Worm (Caenorhabditis elegans) whole organism, late embryonic: ENCODE data around the gene daf-41.

ENCODE experiments used
- C08G9.2 ChIP-seq: sonication (generic microtip); optimal IDR thresholded peaks from 2 replicates; lab custom pipeline; 2016; ENCODE audit warnings: mild to moderate bottlenecking, missing genetic modification characterization, moderate library complexity, missing compliant biosample characterization
- C38D4.7 ChIP-seq: fragments of 200-800 bp; sonication (Bioruptor generic); optimal IDR thresholded peaks from 2 replicates; lab custom pipeline; 2018; ENCODE audit warnings: mild to moderate bottlenecking, missing genetic modification characterization, moderate library complexity, missing compliant biosample characterization
- F13H6.1 ChIP-seq: sonication (generic microtip); optimal IDR thresholded peaks from 2 replicates; lab custom pipeline; 2016; ENCODE audit warnings: missing genetic modification characterization, missing compliant biosample characterization
- K02D7.2 ChIP-seq: sonication (generic microtip); optimal IDR thresholded peaks from 2 replicates; lab custom pipeline; 2017; ENCODE audit warnings: mild to moderate bottlenecking, missing genetic modification characterization, missing compliant biosample characterization
- K09A11.1 ChIP-seq: sonication (generic microtip); optimal IDR thresholded peaks from 2 replicates; lab custom pipeline; 2017; ENCODE audit warnings: antibody characterized with exemption, mild to moderate bottlenecking, missing genetic modification characterization, missing compliant biosample characterization; ENCODE audit not compliant: insufficient read depth
- Y22D7AL.16 ChIP-seq: sonication (generic microtip); optimal IDR thresholded peaks from 2 replicates; lab custom pipeline; 2016; ENCODE audit warnings: missing genetic modification characterization, missing compliant biosample characterization
- ahr-1 ChIP-seq: sonication (generic microtip); optimal IDR thresholded peaks from 2 replicates; lab custom pipeline; 2016; ENCODE audit warnings: missing genetic modification characterization, missing compliant biosample characterization
- ceh-14 ChIP-seq: sonication (generic microtip); optimal IDR thresholded peaks from 2 replicates; lab custom pipeline; 2016; ENCODE audit warnings: missing genotype, missing genetic modification characterization, missing compliant biosample characterization
- ceh-18 ChIP-seq: sonication (generic microtip); optimal IDR thresholded peaks from 2 replicates; lab custom pipeline; 2016; ENCODE audit warnings: missing genetic modification characterization, missing compliant biosample characterization
- ceh-19 ChIP-seq: fragments of 200-800 bp; sonication (Bioruptor generic); optimal IDR thresholded peaks from 2 replicates; lab custom pipeline; 2018; ENCODE audit warnings: mild to moderate bottlenecking, missing genetic modification characterization, missing compliant biosample characterization
- ceh-2 ChIP-seq: sonication (generic microtip); optimal IDR thresholded peaks from 2 replicates; lab custom pipeline; 2016; ENCODE audit warnings: missing genotype, missing genetic modification characterization, missing compliant biosample characterization
- ceh-22 ChIP-seq: sonication (generic microtip); optimal IDR thresholded peaks from 2 replicates; lab custom pipeline; 2017; ENCODE audit warnings: missing biosample characterization, missing genetic modification characterization
- ceh-24 ChIP-seq: sonication (generic microtip); optimal IDR thresholded peaks from 2 replicates; lab custom pipeline; 2016; ENCODE audit warnings: mild to moderate bottlenecking, missing genetic modification characterization, missing compliant biosample characterization
- ceh-30 ChIP-seq: fragments of 150-350 bp; optimal IDR thresholded peaks from 2 replicates; lab custom pipeline; 2014; ENCODE audit warnings: missing biosample characterization, missing genetic modification characterization
- ceh-31 ChIP-seq: sonication (generic microtip); optimal IDR thresholded peaks from 2 replicates; lab custom pipeline; 2016; ENCODE audit warnings: missing genetic modification characterization, missing compliant biosample characterization
- ceh-34 ChIP-seq: sonication (generic microtip); optimal IDR thresholded peaks from 2 replicates; lab custom pipeline; 2016; ENCODE audit warnings: mild to moderate bottlenecking, missing genetic modification characterization, missing compliant biosample characterization
- ceh-45 ChIP-seq: fragments of 200-800 bp; sonication (Bioruptor generic); IDR thresholded peaks from 2 replicates; pipeline ENCODE4 v1.3.6; 2022; ENCODE audit warnings: missing genetic modification reagents, missing genetic modification characterization, missing compliant biosample characterization
- ceh-48 ChIP-seq: sonication (generic microtip); optimal IDR thresholded peaks from 2 replicates; lab custom pipeline; 2016; ENCODE audit warnings: missing genetic modification characterization, inconsistent platforms, missing compliant biosample characterization
- ceh-6 ChIP-seq: fragments of 200-800 bp; sonication (Bioruptor generic); optimal IDR thresholded peaks from 2 replicates; lab custom pipeline; 2018; ENCODE audit warnings: mild to moderate bottlenecking, missing genetic modification characterization, missing compliant biosample characterization
- elt-2 ChIP-seq: sonication (generic microtip); optimal IDR thresholded peaks from 2 replicates; lab custom pipeline; 2016; ENCODE audit warnings: missing genetic modification reagents, missing genetic modification characterization, missing compliant biosample characterization
- elt-4 ChIP-seq: sonication (generic microtip); optimal IDR thresholded peaks from 2 replicates; lab custom pipeline; 2016; ENCODE audit warnings: missing genetic modification characterization, missing compliant biosample characterization
- eyg-1 ChIP-seq: sonication (generic microtip); optimal IDR thresholded peaks from 2 replicates; lab custom pipeline; 2016; ENCODE audit warnings: missing genotype, missing genetic modification characterization, missing compliant biosample characterization
- fax-1 ChIP-seq: sonication (generic microtip); optimal IDR thresholded peaks from 2 replicates; lab custom pipeline; 2016; ENCODE audit warnings: missing genotype, missing genetic modification characterization, missing compliant biosample characterization
- fkh-10 ChIP-seq: fragments of 150-350 bp; optimal IDR thresholded peaks from 2 replicates; lab custom pipeline; 2014; ENCODE audit warnings: missing biosample characterization, missing genetic modification reagents, missing genetic modification characterization
- fkh-6 ChIP-seq: sonication (generic microtip); optimal IDR thresholded peaks from 2 replicates; lab custom pipeline; 2016; ENCODE audit warnings: missing genetic modification characterization, missing compliant biosample characterization
- gmeb-2 ChIP-seq: sonication (generic microtip); optimal IDR thresholded peaks from 2 replicates; lab custom pipeline; 2016; ENCODE audit warnings: missing genetic modification characterization, inconsistent platforms, missing compliant biosample characterization
- hlh-13 ChIP-seq: fragments of 200-800 bp; sonication (Bioruptor generic); optimal IDR thresholded peaks from 2 replicates; lab custom pipeline; 2018; ENCODE audit warnings: mild to moderate bottlenecking, missing genetic modification characterization, missing compliant biosample characterization
- hlh-15 ChIP-seq: sonication (generic microtip); optimal IDR thresholded peaks from 2 replicates; lab custom pipeline; 2016; ENCODE audit warnings: missing genetic modification characterization, missing compliant biosample characterization
- hlh-6 ChIP-seq: sonication (generic microtip); optimal IDR thresholded peaks from 2 replicates; lab custom pipeline; 2016; ENCODE audit warnings: missing genotype, missing genetic modification characterization, missing compliant biosample characterization
- madf-2 ChIP-seq: sonication (generic microtip); optimal IDR thresholded peaks from 2 replicates; lab custom pipeline; 2017; ENCODE audit warnings: missing genetic modification characterization, missing compliant biosample characterization
- mec-3 ChIP-seq: sonication (generic microtip); optimal IDR thresholded peaks from 2 replicates; lab custom pipeline; 2016; ENCODE audit warnings: borderline replicate concordance, missing genetic modification characterization, missing compliant biosample characterization
- nfya-1 ChIP-seq: sonication (generic microtip); optimal IDR thresholded peaks from 2 replicates; lab custom pipeline; 2017; ENCODE audit warnings: missing genetic modification characterization, mild to moderate bottlenecking, missing compliant biosample characterization, antibody characterized with exemption, moderate library complexity
- nhr-11 ChIP-seq: fragments of 150-350 bp; optimal IDR thresholded peaks from 2 replicates; lab custom pipeline; 2014; ENCODE audit warnings: missing biosample characterization, missing genetic modification characterization
- nhr-232 ChIP-seq: sonication (generic microtip); optimal IDR thresholded peaks from 2 replicates; lab custom pipeline; 2016; ENCODE audit warnings: missing genetic modification characterization, missing compliant biosample characterization
- npax-4 ChIP-seq: sonication (generic microtip); optimal IDR thresholded peaks from 2 replicates; lab custom pipeline; 2016; ENCODE audit warnings: missing genetic modification characterization, missing compliant biosample characterization
- odd-2 ChIP-seq: sonication (generic microtip); optimal IDR thresholded peaks from 2 replicates; lab custom pipeline; 2017; ENCODE audit warnings: antibody characterized with exemption, mild to moderate bottlenecking, missing genetic modification characterization, missing compliant biosample characterization
- pag-3 ChIP-seq: sonication (generic microtip); optimal IDR thresholded peaks from 2 replicates; lab custom pipeline; 2016; ENCODE audit warnings: missing compliant biosample characterization, missing genetic modification characterization, borderline replicate concordance
- pat-9 ChIP-seq: fragments of 200-800 bp; sonication (Bioruptor generic); optimal IDR thresholded peaks from 2 replicates; lab custom pipeline; 2018; ENCODE audit warnings: mild to moderate bottlenecking, missing genetic modification characterization, moderate library complexity, missing compliant biosample characterization
- pax-1 ChIP-seq: fragments of 150-350 bp; optimal IDR thresholded peaks from 2 replicates; lab custom pipeline; 2014; ENCODE audit warnings: missing biosample characterization, missing genetic modification characterization
- pha-2 ChIP-seq: sonication (generic microtip); optimal IDR thresholded peaks from 2 replicates; lab custom pipeline; 2017; ENCODE audit warnings: mild to moderate bottlenecking, missing genetic modification characterization, missing compliant biosample characterization
- pha-4 ChIP-seq: fragments of 150-350 bp; optimal IDR thresholded peaks from 2 replicates; lab custom pipeline; 2018; ENCODE audit warnings: missing biosample characterization, missing genetic modification reagents, missing genetic modification characterization
- pqm-1 ChIP-seq: sonication (generic microtip); optimal IDR thresholded peaks from 2 replicates; lab custom pipeline; 2016; ENCODE audit warnings: missing genetic modification characterization, missing compliant biosample characterization
- pros-1 ChIP-seq: fragments of 150-350 bp; optimal IDR thresholded peaks from 2 replicates; lab custom pipeline; 2014; ENCODE audit warnings: missing biosample characterization, missing genetic modification reagents, missing genetic modification characterization
- rnt-1 ChIP-seq: sonication (generic microtip); optimal IDR thresholded peaks from 2 replicates; lab custom pipeline; 2016; ENCODE audit warnings: missing genetic modification characterization, missing compliant biosample characterization
- sdc-2 ChIP-seq: sonication (generic microtip); optimal IDR thresholded peaks from 2 replicates; lab custom pipeline; 2016; ENCODE audit warnings: missing genotype, missing genetic modification characterization, missing compliant biosample characterization
- sox-2 ChIP-seq: fragments of 200-800 bp; sonication (Bioruptor generic); IDR thresholded peaks from 2 replicates; pipeline ENCODE4 v1.3.6; 2022; ENCODE audit warnings: missing genetic modification reagents, missing genetic modification characterization, missing compliant biosample characterization
- syd-9 ChIP-seq: sonication (generic microtip); optimal IDR thresholded peaks from 2 replicates; lab custom pipeline; 2016; ENCODE audit warnings: mild to moderate bottlenecking, missing genetic modification characterization, moderate library complexity, missing compliant biosample characterization
- tbx-2 ChIP-seq: sonication (generic microtip); optimal IDR thresholded peaks from 2 replicates; lab custom pipeline; 2016; ENCODE audit warnings: missing genetic modification characterization, missing compliant biosample characterization
- tbx-7 ChIP-seq: sonication (generic microtip); optimal IDR thresholded peaks from 2 replicates; lab custom pipeline; 2016; ENCODE audit warnings: missing genotype, missing genetic modification characterization, missing compliant biosample characterization
- unc-3 ChIP-seq, 2 experiments: fragments of 200-800 bp in 1 of 2; sonication (Bioruptor generic) in 1 of 2; sonication (generic microtip) in 1 of 2; conservative IDR thresholded peaks in 1 of 2; optimal IDR thresholded peaks in 1 of 2; 2 replicates each; pipeline versions ENCODE4 v1.3.6 to Lab custom; 2016 to 2022; ENCODE audit warnings: missing compliant biosample characterization in 2 of 2, missing genetic modification characterization in 2 of 2, missing genetic modification reagents in 1 of 2
- unc-55 ChIP-seq: sonication (generic microtip); optimal IDR thresholded peaks from 2 replicates; lab custom pipeline; 2017; ENCODE audit warnings: missing biosample characterization, missing genetic modification reagents, missing genetic modification characterization
- unc-86 ChIP-seq: sonication (generic microtip); optimal IDR thresholded peaks from 2 replicates; lab custom pipeline; 2016; ENCODE audit warnings: missing genetic modification characterization, missing compliant biosample characterization
- zip-5 ChIP-seq: sonication (generic microtip); optimal IDR thresholded peaks from 2 replicates; lab custom pipeline; 2016; ENCODE audit warnings: missing genetic modification characterization, missing compliant biosample characterization

Gene daf-41

ce11 chrIII:5308278-5308677 lies 33.7 kb upstream of the daf-41 start, which contains the start of gene mog-3:
TSS of gene mog-3 (plus strand) at chrIII:5308596.
- TF ChIP-seq ceh-6 (GFP tag; lab: Kevin White, UChicago) = no peak
- no peak for TF ChIP-seq pha-2 (tag; lab: Kevin White, UChicago)
- TF ChIP-seq ceh-48 (tag; lab: Kevin White, UChicago) = peak; percentile 98
- TF ChIP-seq zip-5 (tag; lab: Kevin White, UChicago) = peak; percentile 83
- TF ChIP-seq fkh-10 = no peak
- TF ChIP-seq elt-4 (tag; lab: Kevin White, UChicago) = no peak
- peak; percentile 17 for TF ChIP-seq unc-86
- TF ChIP-seq fkh-6 (tag; lab: Kevin White, UChicago) = peak; percentile 69
- peak; percentile 68 for TF ChIP-seq fax-1 (tag; lab: Kevin White, UChicago)
- TF ChIP-seq sox-2 (GFP tag; lab: Robert Waterston, UW) = no peak
- no peak for TF ChIP-seq Y22D7AL.16 (tag; lab: Kevin White, UChicago)
- no peak for TF ChIP-seq C38D4.7 (GFP tag; lab: Kevin White, UChicago)
- peak; percentile 91 for TF ChIP-seq tbx-2 (tag; lab: Kevin White, UChicago)
- TF ChIP-seq mec-3 (tag; lab: Kevin White, UChicago) = peak; percentile 88
- peak; percentile 89 for TF ChIP-seq tbx-7
- peak; percentile 33 for TF ChIP-seq ceh-34 (tag; lab: Kevin White, UChicago)
- TF ChIP-seq gmeb-2 (tag; lab: Kevin White, UChicago) = peak; percentile 9
- TF ChIP-seq ahr-1 (tag; lab: Kevin White, UChicago) = peak; percentile 3
- no peak for TF ChIP-seq hlh-15
- no peak for TF ChIP-seq npax-4 (tag; lab: Kevin White, UChicago)
- TF ChIP-seq K02D7.2 (tag; lab: Kevin White, UChicago) = no peak
- TF ChIP-seq ceh-18 (tag; lab: Kevin White, UChicago) = peak; percentile 7
- TF ChIP-seq ceh-14 (tag; lab: Kevin White, UChicago) = peak; percentile 72
- TF ChIP-seq K09A11.1 (tag; lab: Kevin White, UChicago) = no peak
- TF ChIP-seq pax-1 (tag; lab: Kevin White, UChicago) = no peak
- TF ChIP-seq ceh-19 (GFP tag; lab: Kevin White, UChicago) = no peak
- TF ChIP-seq ceh-2 (tag; lab: Kevin White, UChicago) = peak; percentile 92
- TF ChIP-seq nfya-1 (tag; lab: Kevin White, UChicago) = peak; percentile 51
- TF ChIP-seq F13H6.1 = peak; percentile 59
- peak; percentile 97 for TF ChIP-seq C08G9.2 (tag; lab: Kevin White, UChicago)
- no peak for TF ChIP-seq ceh-24 (tag; lab: Kevin White, UChicago)
- no peak for TF ChIP-seq ceh-22 (tag; lab: Kevin White, UChicago)
- peak; percentile 44 for TF ChIP-seq hlh-6 (tag; lab: Kevin White, UChicago)
- no peak for TF ChIP-seq pha-4 (tag; lab: Kevin White, UChicago)
- no peak for TF ChIP-seq pros-1
- peak; percentile 50 for TF ChIP-seq pqm-1
- no peak for TF ChIP-seq odd-2 (tag; lab: Kevin White, UChicago)
- TF ChIP-seq sdc-2 (tag; lab: Kevin White, UChicago) = no peak
- no peak for TF ChIP-seq eyg-1 (tag; lab: Kevin White, UChicago)
- peak; percentile 97 for TF ChIP-seq ceh-31
- TF ChIP-seq pag-3 (tag; lab: Kevin White, UChicago) = no peak
- TF ChIP-seq ceh-30 = no peak
- no peak for TF ChIP-seq unc-55
- TF ChIP-seq hlh-13 = peak; percentile 32
- TF ChIP-seq unc-3 (GFP tag; conservative IDR thresholded peaks at IDR 0.05; lab: Robert Waterston, UW) = peak; percentile 32; the same call in 1 of the 2 replicates
- TF ChIP-seq unc-3 (tag; optimal IDR thresholded peaks at IDR 0.05; lab: Kevin White, UChicago) = no peak
- no peak for TF ChIP-seq syd-9 (tag; lab: Kevin White, UChicago)
- TF ChIP-seq elt-2 = peak; percentile 64
- no peak for TF ChIP-seq nhr-232 (tag; lab: Kevin White, UChicago)
- TF ChIP-seq rnt-1 = peak; percentile 87
- no peak for TF ChIP-seq nhr-11
- TF ChIP-seq pat-9 (tag; lab: Kevin White, UChicago) = no peak
- no peak for TF ChIP-seq ceh-45
- TF ChIP-seq madf-2 (tag; lab: Kevin White, UChicago) = peak; percentile 26
